Fruit fly (Drosophila melanogaster) whole organism, prepupa: ENCODE data around the gene cd.

ENCODE experiments used
- CG10631 ChIP-seq: fragments of 200-800 bp; sonication (Bioruptor generic); optimal IDR thresholded peaks from 2 replicates; lab custom pipeline; 2016; ENCODE audit warnings: missing biosample characterization, missing genetic modification characterization
- CG10669 ChIP-seq: fragments of 200-800 bp; sonication (Bioruptor generic); optimal IDR thresholded peaks from 3 replicates; lab custom pipeline; 2018; ENCODE audit warnings: missing biosample characterization, mild to moderate bottlenecking, missing genetic modification characterization, moderate library complexity
- CG11294 ChIP-seq: fragments of 200-800 bp; sonication (Bioruptor generic); IDR thresholded peaks from 2 replicates; pipeline ENCODE4 v1.3.6; 2022; ENCODE audit warnings: missing biosample characterization, missing genetic modification characterization
- CG11762 ChIP-seq: fragments of 200-800 bp; sonication (Bioruptor generic); optimal IDR thresholded peaks from 3 replicates; lab custom pipeline; 2016; ENCODE audit warnings: missing biosample characterization, missing genetic modification characterization; ENCODE audit not compliant: insufficient read depth
- CG15336 ChIP-seq: fragments of 200-800 bp; sonication (Bioruptor generic); IDR thresholded peaks from 2 replicates; pipeline ENCODE4 v1.3.6; 2022; ENCODE audit warnings: missing biosample characterization, missing genetic modification characterization
- CG1621 ChIP-seq: fragments of 200-800 bp; sonication (Bioruptor generic); optimal IDR thresholded peaks from 3 replicates; lab custom pipeline; 2018; ENCODE audit warnings: missing biosample characterization, mild to moderate bottlenecking, missing genetic modification characterization
- CG16779 ChIP-seq: fragments of 200-800 bp; sonication (Bioruptor generic); optimal IDR thresholded peaks from 3 replicates; lab custom pipeline; 2017; ENCODE audit warnings: missing biosample characterization, mild to moderate bottlenecking, missing genetic modification characterization
- CG32006 ChIP-seq: fragments of 200-800 bp; sonication (Bioruptor generic); optimal IDR thresholded peaks from 3 replicates; lab custom pipeline; 2017; ENCODE audit warnings: missing biosample characterization, mild to moderate bottlenecking, missing genetic modification characterization
- CG34406 ChIP-seq: fragments of 200-800 bp; sonication (Bioruptor generic); optimal IDR thresholded peaks from 3 replicates; lab custom pipeline; 2016; ENCODE audit warnings: missing biosample characterization, missing genetic modification characterization
- CG3919 ChIP-seq: fragments of 200-800 bp; sonication (Bioruptor generic); optimal IDR thresholded peaks from 3 replicates; lab custom pipeline; 2016; ENCODE audit warnings: missing biosample characterization, missing genetic modification characterization
- CG4318 ChIP-seq: fragments of 200-800 bp; sonication (Bioruptor generic); optimal IDR thresholded peaks from 3 replicates; lab custom pipeline; 2017; ENCODE audit warnings: missing biosample characterization, mild to moderate bottlenecking, missing genetic modification characterization
- CG6163 ChIP-seq: fragments of 200-800 bp; sonication (Bioruptor generic); IDR thresholded peaks from 3 replicates; pipeline ENCODE4 v1.3.6; 2022; ENCODE audit warnings: missing biosample characterization, missing genetic modification characterization
- CG6276 ChIP-seq: fragments of 200-800 bp; sonication (Bioruptor generic); optimal IDR thresholded peaks from 2 replicates; lab custom pipeline; 2017; ENCODE audit warnings: missing biosample characterization, mild to moderate bottlenecking, missing genetic modification characterization
- CG6792 ChIP-seq: fragments of 200-800 bp; sonication (Bioruptor generic); optimal IDR thresholded peaks from 3 replicates; lab custom pipeline; 2016; ENCODE audit warnings: missing biosample characterization, missing genetic modification characterization
- CG6854 ChIP-seq: fragments of 200-800 bp; sonication (Bioruptor generic); optimal IDR thresholded peaks from 2 replicates; lab custom pipeline; 2017; ENCODE audit warnings: missing biosample characterization, mild to moderate bottlenecking, missing genetic modification characterization
- CG8119 ChIP-seq: fragments of 200-800 bp; sonication (Bioruptor generic); IDR thresholded peaks from 3 replicates; pipeline ENCODE4 v1.3.6; 2022; ENCODE audit warnings: missing biosample characterization, missing genetic modification characterization
- CG8319 ChIP-seq: fragments of 200-800 bp; sonication (Bioruptor generic); optimal IDR thresholded peaks from 3 replicates; lab custom pipeline; 2016; ENCODE audit warnings: missing biosample characterization, missing genetic modification characterization
- CG8632 ChIP-seq: fragments of 200-800 bp; sonication (Bioruptor generic); optimal IDR thresholded peaks from 3 replicates; lab custom pipeline; 2016; ENCODE audit warnings: missing biosample characterization, missing genetic modification characterization
- CG9139 ChIP-seq: fragments of 200-800 bp; sonication (Bioruptor generic); optimal IDR thresholded peaks from 3 replicates; lab custom pipeline; 2017; ENCODE audit warnings: missing biosample characterization, mild to moderate bottlenecking, missing genetic modification characterization
- Eip75B ChIP-seq: fragments of 200-800 bp; sonication (Bioruptor generic); optimal IDR thresholded peaks from 3 replicates; lab custom pipeline; 2016; ENCODE audit warnings: missing biosample characterization, missing genetic modification characterization
- Eip78C ChIP-seq: fragments of 200-800 bp; sonication (Bioruptor generic); peaks from one replicate; lab custom pipeline; 2016; ENCODE audit warnings: missing biosample characterization, missing genetic modification characterization
- Eip93F ChIP-seq: fragments of 200-800 bp; sonication (Bioruptor generic); optimal IDR thresholded peaks from 2 replicates; lab custom pipeline; 2016; ENCODE audit warnings: missing biosample characterization, mild to moderate bottlenecking, missing genetic modification characterization
- Ets21C ChIP-seq: fragments of 200-800 bp; sonication (Bioruptor generic); optimal IDR thresholded peaks from 3 replicates; lab custom pipeline; 2016; ENCODE audit warnings: missing biosample characterization, missing genetic modification characterization
- Ets96B ChIP-seq: fragments of 200-800 bp; optimal IDR thresholded peaks from 2 replicates; lab custom pipeline; 2019; ENCODE audit warnings: missing biosample characterization, mild to moderate bottlenecking, missing genetic modification characterization, moderate library complexity
- Gug ChIP-seq: fragments of 200-800 bp; sonication (Bioruptor generic); IDR thresholded peaks from 2 replicates; pipeline ENCODE4 v1.3.6; 2022; ENCODE audit warnings: missing biosample characterization, missing genetic modification characterization
- Hr38 ChIP-seq: sonication (Bioruptor generic); optimal IDR thresholded peaks from 2 replicates; lab custom pipeline; 2016; ENCODE audit warnings: missing biosample characterization, missing genetic modification characterization
- Hr39 ChIP-seq: fragments of 200-800 bp; sonication (Bioruptor generic); optimal IDR thresholded peaks from 2 replicates; lab custom pipeline; 2016; ENCODE audit warnings: missing biosample characterization, missing genetic modification characterization
- Hr4 ChIP-seq: fragments of 200-800 bp; sonication (Bioruptor generic); optimal IDR thresholded peaks from 3 replicates; lab custom pipeline; 2016; ENCODE audit warnings: missing biosample characterization, missing genetic modification characterization
- Lpt ChIP-seq: fragments of 200-800 bp; sonication (Bioruptor generic); optimal IDR thresholded peaks from 3 replicates; lab custom pipeline; 2016; ENCODE audit warnings: missing biosample characterization, missing genetic modification characterization
- Met ChIP-seq: fragments of 200-800 bp; sonication (Bioruptor generic); optimal IDR thresholded peaks from 3 replicates; lab custom pipeline; 2016; ENCODE audit warnings: missing biosample characterization, missing genetic modification characterization
- OdsH ChIP-seq: fragments of 200-800 bp; sonication (Bioruptor generic); optimal IDR thresholded peaks from 3 replicates; lab custom pipeline; 2016; ENCODE audit warnings: missing biosample characterization, missing genetic modification characterization
- Smox ChIP-seq: fragments of 200-800 bp; sonication (Bioruptor generic); optimal IDR thresholded peaks from 3 replicates; lab custom pipeline; 2016; ENCODE audit warnings: missing biosample characterization, missing genetic modification characterization
- Sox102F ChIP-seq: fragments of 200-800 bp; sonication (Bioruptor generic); optimal IDR thresholded peaks from 2 replicates; lab custom pipeline; 2016; ENCODE audit warnings: missing biosample characterization, mild to moderate bottlenecking, missing genetic modification characterization
- Sox14 ChIP-seq: fragments of 200-800 bp; sonication (Bioruptor generic); optimal IDR thresholded peaks from 3 replicates; lab custom pipeline; 2016; ENCODE audit warnings: missing biosample characterization, missing genetic modification characterization
- Sox15 ChIP-seq: fragments of 200-800 bp; sonication (Bioruptor generic); optimal IDR thresholded peaks from 3 replicates; lab custom pipeline; 2016; ENCODE audit warnings: missing biosample characterization, missing genetic modification characterization
- achi ChIP-seq: fragments of 200-800 bp; sonication (Bioruptor generic); optimal IDR thresholded peaks from 3 replicates; lab custom pipeline; 2016; ENCODE audit warnings: missing biosample characterization, missing genetic modification characterization
- cyc ChIP-seq: fragments of 200-800 bp; sonication (Bioruptor generic); optimal IDR thresholded peaks from 3 replicates; lab custom pipeline; 2016; ENCODE audit warnings: missing biosample characterization, missing genetic modification characterization
- dac ChIP-seq: fragments of 200-800 bp; sonication (Bioruptor generic); optimal IDR thresholded peaks from 2 replicates; lab custom pipeline; 2017; ENCODE audit warnings: missing biosample characterization, mild to moderate bottlenecking, missing genetic modification characterization
- dsx ChIP-seq: fragments of 200-800 bp; optimal IDR thresholded peaks from 3 replicates; lab custom pipeline; 2019; ENCODE audit warnings: missing biosample characterization, mild to moderate bottlenecking, missing genetic modification characterization, moderate library complexity; ENCODE audit not compliant: poor library complexity, severe bottlenecking
- eg ChIP-seq: fragments of 200-800 bp; sonication (Bioruptor generic); IDR thresholded peaks from 3 replicates; pipeline ENCODE4 v1.3.6; 2022; ENCODE audit warnings: missing biosample characterization, missing genetic modification characterization
- esn ChIP-seq: fragments of 200-800 bp; sonication (Bioruptor generic); optimal IDR thresholded peaks from 2 replicates; lab custom pipeline; 2016; ENCODE audit warnings: missing biosample characterization, mild to moderate bottlenecking, missing genetic modification characterization, moderate library complexity
- fd59A ChIP-seq: fragments of 200-800 bp; sonication (Bioruptor generic); optimal IDR thresholded peaks from 2 replicates; lab custom pipeline; 2017; ENCODE audit warnings: missing biosample characterization, mild to moderate bottlenecking, missing genetic modification characterization, missing genetic modification reagents
- fd85E ChIP-seq: fragments of 200-800 bp; sonication (Bioruptor generic); optimal IDR thresholded peaks from 3 replicates; lab custom pipeline; 2016; ENCODE audit warnings: missing biosample characterization, missing genetic modification characterization
- fkh ChIP-seq: fragments of 200-800 bp; sonication (Bioruptor generic); optimal IDR thresholded peaks from 3 replicates; lab custom pipeline; 2017; ENCODE audit warnings: missing biosample characterization, mild to moderate bottlenecking, missing genetic modification characterization, moderate library complexity
- lz ChIP-seq: fragments of 200-800 bp; sonication (Bioruptor generic); optimal IDR thresholded peaks from 3 replicates; lab custom pipeline; 2016; ENCODE audit warnings: missing biosample characterization, missing genetic modification characterization
- net ChIP-seq: fragments of 200-800 bp; sonication (Bioruptor generic); optimal IDR thresholded peaks from 3 replicates; lab custom pipeline; 2016; ENCODE audit warnings: missing biosample characterization, missing genetic modification characterization
- pdm3 ChIP-seq: fragments of 200-800 bp; sonication (Bioruptor generic); optimal IDR thresholded peaks from 3 replicates; lab custom pipeline; 2016; ENCODE audit warnings: missing biosample characterization, missing genetic modification characterization
- salr ChIP-seq, 2 experiments: fragments of 200-800 bp; sonication (Bioruptor generic); optimal IDR thresholded peaks; 3 replicates each; lab custom pipeline; 2016 to 2018; ENCODE audit warnings: missing biosample characterization in 2 of 2, missing genetic modification characterization in 2 of 2, mild to moderate bottlenecking in 1 of 2
- spab ChIP-seq: fragments of 200-800 bp; sonication (Bioruptor generic); optimal IDR thresholded peaks from 2 replicates; lab custom pipeline; 2017; ENCODE audit warnings: missing biosample characterization, mild to moderate bottlenecking, missing genetic modification characterization, missing genetic modification reagents
- ss ChIP-seq, 2 experiments: fragments of 200-800 bp; sonication (Bioruptor generic); optimal IDR thresholded peaks; 2 replicates in 1 of 2; 3 replicates in 1 of 2; lab custom pipeline; 2017 to 2018; ENCODE audit warnings: mild to moderate bottlenecking in 2 of 2, missing biosample characterization in 2 of 2, missing genetic modification characterization in 2 of 2, moderate library complexity in 1 of 2
- svp ChIP-seq: fragments of 200-800 bp; sonication (Bioruptor generic); peaks from one replicate; lab custom pipeline; 2016; ENCODE audit warnings: missing biosample characterization, missing genetic modification characterization
- topi ChIP-seq: fragments of 200-800 bp; sonication (Bioruptor generic); optimal IDR thresholded peaks from 3 replicates; lab custom pipeline; 2016; ENCODE audit warnings: missing biosample characterization, missing genetic modification characterization
- vri ChIP-seq: fragments of 200-800 bp; sonication (Bioruptor generic); optimal IDR thresholded peaks from 3 replicates; lab custom pipeline; 2016; ENCODE audit warnings: missing biosample characterization, mild to moderate bottlenecking, missing genetic modification characterization

cd gene

DNA sequence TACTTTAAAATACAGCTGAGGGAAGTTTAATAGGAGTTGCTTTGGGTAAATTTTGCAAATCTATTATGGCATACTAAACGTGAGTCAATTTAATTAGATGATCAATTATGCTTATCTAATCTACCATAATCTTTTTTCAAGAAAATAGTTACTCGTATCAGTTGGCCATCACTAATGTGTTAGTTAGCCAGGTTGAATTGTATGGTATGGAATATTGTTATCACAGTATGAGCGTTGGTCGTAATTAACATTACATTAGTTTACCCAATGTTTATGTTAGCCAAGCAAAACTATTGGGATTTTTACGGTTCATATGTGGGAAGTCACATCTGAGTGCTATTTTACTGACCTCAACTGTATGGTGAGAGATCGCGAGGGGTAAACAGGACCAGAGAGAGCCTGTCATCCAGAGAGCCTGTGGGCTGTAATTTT lies 21.2 kb upstream of the cd start:
- TF ChIP-seq OdsH (GFP tag; lab: Kevin White, UChicago) (no peak), Ets21C (GFP tag; lab: Kevin White, UChicago) (peak; percentile 78), dsx (GFP tag; lab: Kevin White, UChicago) (peak; percentile 58), Hr39 (peak; percentile 85), CG3919 (GFP tag; lab: Kevin White, UChicago) (no peak), CG6276 (no peak), fd85E (GFP tag; lab: Kevin White, UChicago) (peak; percentile 11), CG34406 (no peak), cyc (GFP tag; lab: Kevin White, UChicago) (peak; percentile 80), CG4318 (no peak), Sox102F (peak; percentile 84), CG32006 (GFP tag; lab: Kevin White, UChicago) (no peak), CG1621 (peak; percentile 34), dac (GFP tag; lab: Kevin White, UChicago) (no peak), CG8632 (GFP tag; lab: Kevin White, UChicago) (peak; percentile 62), Lpt (GFP tag; lab: Kevin White, UChicago) (no peak), pdm3 (peak; percentile 52), Hr38 (GFP tag; lab: Kevin White, UChicago) (no peak), topi (GFP tag; lab: Kevin White, UChicago) (peak; percentile 86), Eip78C (peak; percentile 92), CG6792 (GFP tag; lab: Kevin White, UChicago) (peak; percentile 68), Ets96B (tag; lab: Kevin White, UChicago) (peak; percentile 57), CG11762 (GFP tag; lab: Kevin White, UChicago) (peak; percentile 20), CG6163 (GFP tag; lab: Robert Waterston, UW) (peak; percentile 34; the same call in 1 of the 3 replicates), Met (GFP tag; lab: Kevin White, UChicago) (peak; percentile 83), esn (peak; percentile 88), CG8119 (GFP tag; lab: Robert Waterston, UW) (no peak), salr (GFP tag; optimal IDR thresholded peaks at IDR 0.05; lab: Kevin White, UChicago) (no peak), CG8319 (GFP tag; lab: Kevin White, UChicago) (peak; percentile 40), CG10631 (peak; percentile 60), fkh (peak; percentile 35), CG15336 (GFP tag; lab: Robert Waterston, UW) (no peak), Gug (GFP tag; lab: Robert Waterston, UW) (no peak), net (GFP tag; lab: Kevin White, UChicago) (no peak), Smox (GFP tag; lab: Kevin White, UChicago) (peak; percentile 75), Hr4 (no peak), ss (GFP tag; optimal IDR thresholded peaks at IDR 0.05; lab: Kevin White, UChicago) (peak; percentile 59 to 75), lz (GFP tag; lab: Kevin White, UChicago) (peak; percentile 85), CG16779 (tag; lab: Kevin White, UChicago) (no peak), Sox15 (GFP tag; lab: Kevin White, UChicago) (peak; percentile 51), CG6854 (peak; percentile 39), Eip93F (GFP tag; lab: Kevin White, UChicago) (no peak), CG9139 (GFP tag; lab: Kevin White, UChicago) (peak; percentile 29), svp (GFP tag; lab: Kevin White, UChicago) (peak; percentile 95), fd59A (GFP tag; lab: Kevin White, UChicago) (peak; percentile 58), eg (GFP tag; lab: Robert Waterston, UW) (no peak), achi (GFP tag; lab: Kevin White, UChicago) (peak; percentile 65), Eip75B (GFP tag; lab: Kevin White, UChicago) (peak; percentile 78), Sox14 (GFP tag; lab: Kevin White, UChicago) (no peak), vri (GFP tag; lab: Kevin White, UChicago) (peak; percentile 49), CG10669 (GFP tag; lab: Kevin White, UChicago) (no peak), CG11294 (GFP tag; lab: Robert Waterston, UW) (no peak), spab (peak; percentile 70)
